Worm (Caenorhabditis elegans): ENCODE measurements around the gene K02D3.1.

The K02D3.1 gene

DNA sequence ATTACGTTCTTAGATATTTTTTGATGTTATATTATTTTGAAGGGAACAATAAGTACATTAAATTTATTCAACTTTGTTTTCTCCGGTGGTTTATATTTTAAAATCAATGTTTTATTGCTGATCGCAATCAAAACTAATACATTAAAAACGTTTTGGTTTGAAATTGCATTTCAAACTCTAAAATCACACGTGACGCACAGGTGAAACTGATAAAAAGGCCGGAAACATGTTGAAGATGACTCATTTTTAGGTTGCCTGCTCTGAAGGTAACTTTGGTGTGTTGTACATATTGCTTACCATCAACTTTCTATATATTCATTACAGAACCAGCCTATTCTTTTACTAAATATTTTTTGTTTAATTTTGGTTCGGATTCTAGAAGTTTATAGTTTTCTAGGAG, 21.0 kb upstream of the K02D3.1 start (continued):
- TF ChIP-seq fos-1 (tag; optimal IDR thresholded peaks at IDR 0.05) (no peak), egl-27 (tag; optimal IDR thresholded peaks at IDR 0.05) (no peak), nhr-6 (tag; optimal IDR thresholded peaks at IDR 0.05) (peak; percentile 46), lin-29 (GFP tag; IDR thresholded peaks at IDR 0.05) (no peak), unc-39 (tag; optimal IDR thresholded peaks at IDR 0.05) (no peak), hlh-11 (tag; optimal IDR thresholded peaks at IDR 0.05) (peak; percentile 28), mxl-3 (GFP tag; optimal IDR thresholded peaks at IDR 0.05) (no peak)

DNA sequence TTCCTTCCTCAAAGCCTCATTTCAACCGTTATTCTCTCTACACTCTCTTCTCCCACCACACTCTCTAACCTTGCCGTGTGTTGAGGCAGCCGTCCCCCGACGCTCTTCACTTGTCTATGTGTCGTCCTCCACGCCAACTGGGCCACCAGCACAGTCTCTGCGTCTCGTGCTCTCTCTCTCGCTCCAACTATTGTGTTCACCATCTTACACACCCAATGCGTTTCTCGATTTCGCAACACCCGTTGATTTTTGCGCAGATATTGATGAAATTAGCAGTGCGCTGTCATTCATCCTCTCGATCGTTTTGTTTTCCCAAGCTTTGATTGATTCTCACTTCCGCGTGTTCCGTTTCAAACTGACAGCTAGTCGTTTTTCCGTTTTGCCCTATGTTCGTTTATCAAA, 19.6 kb upstream of the K02D3.1 start:
- TF ChIP-seq gei-8 (GFP tag; optimal IDR thresholded peaks at IDR 0.05) (no peak), unc-39 (tag; optimal IDR thresholded peaks at IDR 0.05) (no peak), lsy-2 (tag; optimal IDR thresholded peaks at IDR 0.05) (peak in 1 of 2 experiments; percentile 43), lin-15B (tag; optimal IDR thresholded peaks at IDR 0.05) (no peak), daf-19 (GFP tag; conservative IDR thresholded peaks at IDR 0.05) (no peak), unc-62 (GFP tag; optimal IDR thresholded peaks at IDR 0.05 in 1 of 2) (peak in 1 of 2 experiments; percentile 98), unc-62 (tag; optimal IDR thresholded peaks at IDR 0.05) (no peak), rbr-2 (tag; optimal IDR thresholded peaks at IDR 0.05) (peak; percentile 76), jun-1 (tag; optimal IDR thresholded peaks at IDR 0.05) (peak; percentile 6), nhr-41 (GFP tag; IDR thresholded peaks at IDR 0.05) (no peak), set-16 (GFP tag; IDR thresholded peaks at IDR 0.05) (peak; percentile 35; the same call in 1 of the 2 replicates), dmd-6 (GFP tag; IDR thresholded peaks at IDR 0.05) (peak; percentile 55), nhr-111 (GFP tag; optimal IDR thresholded peaks at IDR 0.05) (no peak), F37D6.2 (tag; optimal IDR thresholded peaks at IDR 0.05) (peak; percentile 43), mep-1 (tag; optimal IDR thresholded peaks at IDR 0.05) (peak; percentile 72), mxl-3 (GFP tag; optimal IDR thresholded peaks at IDR 0.05) (peak; percentile 81), T26A8.4 (GFP tag; IDR thresholded peaks at IDR 0.05) (peak; percentile 55; the same call in 1 of the 2 replicates), lin-39 (tag; optimal IDR thresholded peaks at IDR 0.05) (no peak), lin-13 (GFP tag; optimal IDR thresholded peaks at IDR 0.05) (peak; percentile 35), fkh-10 (GFP tag; optimal IDR thresholded peaks at IDR 0.05) (peak; percentile 14), cey-2 (tag; optimal IDR thresholded peaks at IDR 0.05; ENCODE audit: borderline replicate concordance, insufficient read depth) (no peak), ceh-44 (GFP tag; IDR thresholded peaks at IDR 0.05) (no peak), aha-1 (tag) (peak; percentile 96), lir-3 (tag; optimal IDR thresholded peaks at IDR 0.05) (no peak), daf-16 (GFP tag; optimal IDR thresholded peaks at IDR 0.05) (no peak), daf-16 (tag; optimal IDR thresholded peaks at IDR 0.05) (peak; percentile 27), nhr-102 (tag; optimal IDR thresholded peaks at IDR 0.05) (peak; percentile 22), ctbp-1 (GFP tag; IDR thresholded peaks at IDR 0.05) (0 out of 2 replicates have a peak, but pooled peaks have one; percentile 50), hmg-1.1 (GFP tag; IDR thresholded peaks at IDR 0.05) (peak; percentile 83), dve-1 (tag; optimal IDR thresholded peaks at IDR 0.05; ENCODE audit: insufficient read depth) (no peak), hif-1 (tag; optimal IDR thresholded peaks at IDR 0.05) (peak in 1 of 2 experiments; percentile 17), tra-1 (GFP tag; IDR thresholded peaks at IDR 0.05) (peak; percentile 27; the same call in 1 of the 2 replicates), mdl-1 (tag; optimal IDR thresholded peaks at IDR 0.05) (peak in 1 of 2 experiments; percentile 68), F10B5.3 (tag; optimal IDR thresholded peaks at IDR 0.05) (peak; percentile 59), egl-43 (GFP tag; IDR thresholded peaks at IDR 0.05) (peak; percentile 75), nhr-28 (tag; optimal IDR thresholded peaks at IDR 0.05) (peak; percentile 10), pqm-1 (tag; optimal IDR thresholded peaks at IDR 0.05) (no peak), dpl-1 (GFP tag; optimal IDR thresholded peaks at IDR 0.05) (no peak), mdt-29 (GFP tag; IDR thresholded peaks at IDR 0.05) (no peak), ces-1 (GFP tag; optimal IDR thresholded peaks at IDR 0.05) (no peak), egl-27 (tag; optimal IDR thresholded peaks at IDR 0.05) (no peak), R02D3.7 (tag; optimal IDR thresholded peaks at IDR 0.05) (no peak), zag-1 (tag; optimal IDR thresholded peaks at IDR 0.05) (peak; percentile 7), madf-5 (GFP tag; IDR thresholded peaks at IDR 0.05) (no peak), nhr-25 (tag; optimal IDR thresholded peaks at IDR 0.05; ENCODE audit: borderline replicate concordance, insufficient read depth) (peak; percentile 7)

Data from whole organism, L4 larva.